Fruit fly (Drosophila melanogaster): ENCODE data around the gene eIF3e.
A peak's percentile ranks its signal among the peaks of the same experiment; 100 is the strongest.

The eIF3e gene

dm6 chr3L:16758504-16759109 is 28.1 kb downstream of the eIF3e start:
- no peak for TF ChIP-seq nmo (GFP tag; optimal IDR thresholded peaks at IDR 0.05)
- peak; percentile 87 for TF ChIP-seq Drgx (GFP tag; IDR thresholded peaks at IDR 0.05)
- no peak for TF ChIP-seq Ravus (GFP tag; IDR thresholded peaks at IDR 0.05)
- peak; percentile 78 for TF ChIP-seq crol (GFP tag; IDR thresholded peaks at IDR 0.05)
- no peak for TF ChIP-seq Ets97D (GFP tag; optimal IDR thresholded peaks at IDR 0.05)
- TF ChIP-seq CG17328 (GFP tag; IDR thresholded peaks at IDR 0.05): no peak
- no peak for TF ChIP-seq CG9215 (GFP tag; IDR thresholded peaks at IDR 0.05)
- peak; percentile 40; the same call in 1 of the 2 replicates for TF ChIP-seq CG8765 (GFP tag; IDR thresholded peaks at IDR 0.05)
- no peak for TF ChIP-seq prd (optimal IDR thresholded peaks at IDR 0.05)
- peak; percentile 30; the same call in 1 of the 3 replicates for TF ChIP-seq prd (GFP tag; IDR thresholded peaks at IDR 0.05)
- no peak for TF ChIP-seq CG13123 (GFP tag; optimal IDR thresholded peaks at IDR 0.05)
- TF ChIP-seq corto (GFP tag; optimal IDR thresholded peaks at IDR 0.05): peak; percentile 31
- TF ChIP-seq Hr39 (optimal IDR thresholded peaks at IDR 0.05): no peak
- TF ChIP-seq Six4 (GFP tag; optimal IDR thresholded peaks at IDR 0.05): no peak
- TF ChIP-seq Xrp1 (GFP tag; IDR thresholded peaks at IDR 0.05): 0 out of 2 replicates have a peak, but pooled peaks have one; percentile 30
- TF ChIP-seq Ptx1 (GFP tag; IDR thresholded peaks at IDR 0.05): no peak
- TF ChIP-seq nom (GFP tag; optimal IDR thresholded peaks at IDR 0.05): peak; percentile 92
- TF ChIP-seq lbe (GFP tag; optimal IDR thresholded peaks at IDR 0.05): peak; percentile 31
- TF ChIP-seq CG2712 (tag; optimal IDR thresholded peaks at IDR 0.05): no peak
- peak; percentile 40; the same call in 1 of the 2 replicates for TF ChIP-seq CG10959 (GFP tag; IDR thresholded peaks at IDR 0.05)
- TF ChIP-seq slp2 (GFP tag; optimal IDR thresholded peaks at IDR 0.05): no peak
- no peak for TF ChIP-seq CG14441 (GFP tag; IDR thresholded peaks at IDR 0.05)
- TF ChIP-seq CG8478 (optimal IDR thresholded peaks at IDR 0.05): no peak
- TF ChIP-seq dmrt11E (tag; optimal IDR thresholded peaks at IDR 0.05): peak; percentile 13
- TF ChIP-seq Adf1 (GFP tag; IDR thresholded peaks at IDR 0.05): no peak
- peak in 1 of 2 experiments; percentile 69 for TF ChIP-seq bsh (GFP tag; optimal IDR thresholded peaks at IDR 0.05)
- 0 out of 4 replicates have a peak, but pooled peaks have one; percentile 16 for TF ChIP-seq chinmo (GFP tag; IDR thresholded peaks at IDR 0.05; ENCODE audit: partially characterized antibody)
- no peak for TF ChIP-seq CG7556 (GFP tag; optimal IDR thresholded peaks at IDR 0.05)
- TF ChIP-seq crp (GFP tag; optimal IDR thresholded peaks at IDR 0.05): no peak
- no peak for TF ChIP-seq row (GFP tag; IDR thresholded peaks at IDR 0.05)
- TF ChIP-seq CG1603 (tag; optimal IDR thresholded peaks at IDR 0.05): peak; percentile 15
- no peak for TF ChIP-seq CG10209 (GFP tag; optimal IDR thresholded peaks at IDR 0.05)
- peak; percentile 38 for TF ChIP-seq Ets65A (GFP tag)
- TF ChIP-seq CG4707 (GFP tag; optimal IDR thresholded peaks at IDR 0.05): no peak
- TF ChIP-seq zfh1 (GFP tag; IDR thresholded peaks at IDR 0.05): 0 out of 3 replicates have a peak, but pooled peaks have one; percentile 6
- no peak for TF ChIP-seq CG14710 (tag; optimal IDR thresholded peaks at IDR 0.05)
- 0 out of 3 replicates have a peak, but pooled peaks have one; percentile 8 for TF ChIP-seq knrl (GFP tag; IDR thresholded peaks at IDR 0.05; ENCODE audit: partially characterized antibody)
- TF ChIP-seq Oaz (GFP tag; IDR thresholded peaks at IDR 0.05): no peak
- no peak for TF ChIP-seq slou (GFP tag; optimal IDR thresholded peaks at IDR 0.05)
- no peak for TF ChIP-seq ranshi (GFP tag; IDR thresholded peaks at IDR 0.05)
- TF ChIP-seq sens (GFP tag): peak; percentile 74
- no peak for TF ChIP-seq dimm (GFP tag; IDR thresholded peaks at IDR 0.05)
- TF ChIP-seq ewg (GFP tag; optimal IDR thresholded peaks at IDR 0.05): peak; percentile 11
